Worm (Caenorhabditis elegans) whole organism, L2 larva: ENCODE measurements around the gene W02A2.12.

Experiments used
- C34F6.9 ChIP-seq: fragments of 150-350 bp; optimal IDR thresholded peaks from 2 replicates; lab custom pipeline; 2014; ENCODE audit warnings: missing biosample characterization, missing genetic modification characterization
- F13H6.1 ChIP-seq: sonication (generic microtip); optimal IDR thresholded peaks from 2 replicates; lab custom pipeline; 2016; ENCODE audit warnings: missing genetic modification characterization, missing compliant biosample characterization
- R02D3.7 ChIP-seq: fragments of 150-350 bp; optimal IDR thresholded peaks from 2 replicates; lab custom pipeline; 2014; ENCODE audit warnings: missing biosample characterization, missing genetic modification characterization
- Y55F3AM.14 ChIP-seq: fragments of 200-800 bp; sonication (Bioruptor generic); optimal IDR thresholded peaks from 2 replicates; lab custom pipeline; 2018; ENCODE audit warnings: mild to moderate bottlenecking, missing genetic modification characterization, missing compliant biosample characterization
- ZK546.5 ChIP-seq: sonication (generic microtip); optimal IDR thresholded peaks from 2 replicates; lab custom pipeline; 2017; ENCODE audit warnings: missing biosample characterization, missing genetic modification characterization
- alr-1 ChIP-seq: fragments of 150-350 bp; optimal IDR thresholded peaks from 2 replicates; lab custom pipeline; 2014; ENCODE audit warnings: missing biosample characterization, missing genetic modification characterization
- aly-2 ChIP-seq: fragments of 150-350 bp; optimal IDR thresholded peaks from 2 replicates; lab custom pipeline; 2014; ENCODE audit warnings: missing biosample characterization, missing genetic modification characterization
- ama-1 ChIP-seq: fragments of 150-350 bp; optimal IDR thresholded peaks from 2 replicates; lab custom pipeline; 2018; ENCODE audit warnings: inconsistent platforms
- blmp-1 ChIP-seq: sonication (generic microtip); optimal IDR thresholded peaks from 2 replicates; lab custom pipeline; 2017; ENCODE audit warnings: missing genetic modification characterization, mild to moderate bottlenecking, missing compliant biosample characterization, antibody characterized with exemption, moderate library complexity; ENCODE audit not compliant: insufficient read depth
- ceh-16 ChIP-seq: fragments of 150-350 bp; optimal IDR thresholded peaks from 2 replicates; lab custom pipeline; 2014; ENCODE audit warnings: missing biosample characterization, missing genetic modification characterization
- ceh-82 ChIP-seq: fragments of 150-350 bp; optimal IDR thresholded peaks from 2 replicates; lab custom pipeline; 2014; ENCODE audit warnings: missing biosample characterization, missing genetic modification characterization
- crh-2 ChIP-seq: sonication (generic microtip); optimal IDR thresholded peaks from 2 replicates; lab custom pipeline; 2017; ENCODE audit warnings: missing biosample characterization, missing genetic modification characterization
- dmd-4 ChIP-seq: sonication (generic microtip); optimal IDR thresholded peaks from 2 replicates; lab custom pipeline; 2017; ENCODE audit warnings: missing biosample characterization, missing genetic modification characterization
- egl-27 ChIP-seq: sonication (generic microtip); optimal IDR thresholded peaks from 3 replicates; lab custom pipeline; 2017; ENCODE audit warnings: missing biosample characterization, missing genetic modification reagents, missing genetic modification characterization
- elt-1 ChIP-seq: fragments of 150-350 bp; optimal IDR thresholded peaks from 2 replicates; lab custom pipeline; 2014; ENCODE audit warnings: missing biosample characterization, missing genetic modification characterization
- elt-3 ChIP-seq: sonication (generic microtip); optimal IDR thresholded peaks from 2 replicates; lab custom pipeline; 2017; ENCODE audit warnings: missing biosample characterization, missing genetic modification characterization
- fos-1 ChIP-seq: fragments of 150-350 bp; optimal IDR thresholded peaks from 2 replicates; lab custom pipeline; 2014; ENCODE audit warnings: missing biosample characterization, missing genetic modification characterization
- gmeb-1 ChIP-seq: fragments of 150-350 bp; optimal IDR thresholded peaks from 2 replicates; lab custom pipeline; 2014; ENCODE audit warnings: missing biosample characterization, missing genetic modification characterization
- lin-11 ChIP-seq: fragments of 150-350 bp; sonication (generic microtip); optimal IDR thresholded peaks from 2 replicates; lab custom pipeline; 2014; ENCODE audit warnings: missing biosample characterization, missing genetic modification characterization, inconsistent platforms, mixed read lengths
- lin-13 ChIP-seq: fragments of 150-350 bp; optimal IDR thresholded peaks from 2 replicates; lab custom pipeline; 2014; ENCODE audit warnings: missing biosample characterization, missing genetic modification reagents, missing genetic modification characterization
- lin-39 ChIP-seq: fragments of 150-350 bp; optimal IDR thresholded peaks from 2 replicates; lab custom pipeline; 2014; ENCODE audit warnings: missing biosample characterization, missing genetic modification reagents, missing genetic modification characterization
- lsy-2 ChIP-seq, 2 experiments: fragments of 150-350 bp in 1 of 2; sonication (generic microtip) in 1 of 2; optimal IDR thresholded peaks; 2 replicates each; lab custom pipeline; 2014 to 2017; ENCODE audit warnings: missing biosample characterization in 2 of 2, missing genetic modification characterization in 2 of 2
- mab-5 ChIP-seq: fragments of 150-350 bp; optimal IDR thresholded peaks from 2 replicates; lab custom pipeline; 2014; ENCODE audit warnings: missing biosample characterization, missing genetic modification characterization
- mbf-1 ChIP-seq: sonication (generic microtip); optimal IDR thresholded peaks from 2 replicates; lab custom pipeline; 2017; ENCODE audit warnings: missing biosample characterization, missing genetic modification characterization
- mdl-1 ChIP-seq, 2 experiments: fragments of 150-350 bp in 1 of 2; sonication (generic microtip) in 1 of 2; optimal IDR thresholded peaks; 2 replicates each; lab custom pipeline; 2017; ENCODE audit warnings: missing biosample characterization in 2 of 2, missing genetic modification characterization in 2 of 2
- nhr-10 ChIP-seq: sonication (generic microtip); optimal IDR thresholded peaks from 2 replicates; lab custom pipeline; 2017; ENCODE audit warnings: missing biosample characterization, missing genetic modification characterization
- nhr-11 ChIP-seq: fragments of 150-350 bp; optimal IDR thresholded peaks from 2 replicates; lab custom pipeline; 2014; ENCODE audit warnings: missing biosample characterization, missing genetic modification characterization
- nhr-12 ChIP-seq: fragments of 150-350 bp; optimal IDR thresholded peaks from 2 replicates; lab custom pipeline; 2014; ENCODE audit warnings: missing biosample characterization, missing genetic modification characterization
- nhr-129 ChIP-seq: fragments of 150-350 bp; optimal IDR thresholded peaks from 2 replicates; lab custom pipeline; 2014; ENCODE audit warnings: missing biosample characterization, missing genetic modification characterization
- nhr-21 ChIP-seq: fragments of 150-350 bp; optimal IDR thresholded peaks from 2 replicates; lab custom pipeline; 2014; ENCODE audit warnings: missing biosample characterization, missing genetic modification characterization
- nhr-23 ChIP-seq: fragments of 150-350 bp; optimal IDR thresholded peaks from 2 replicates; lab custom pipeline; 2014; ENCODE audit warnings: missing biosample characterization, missing genetic modification reagents, missing genetic modification characterization
- nhr-237 ChIP-seq: fragments of 150-350 bp; optimal IDR thresholded peaks from 2 replicates; lab custom pipeline; 2014; ENCODE audit warnings: missing biosample characterization, missing genetic modification characterization
- nhr-25 ChIP-seq: fragments of 150-350 bp; sonication (generic microtip); optimal IDR thresholded peaks from 3 replicates; lab custom pipeline; 2014; ENCODE audit warnings: missing biosample characterization, missing genetic modification characterization
- nhr-6 ChIP-seq: fragments of 150-350 bp; optimal IDR thresholded peaks from 2 replicates; lab custom pipeline; 2014; ENCODE audit warnings: missing biosample characterization, missing genetic modification characterization
- nhr-77 ChIP-seq: fragments of 150-350 bp; optimal IDR thresholded peaks from 2 replicates; lab custom pipeline; 2014; ENCODE audit warnings: missing biosample characterization, missing genetic modification characterization
- peb-1 ChIP-seq: fragments of 150-350 bp; optimal IDR thresholded peaks from 2 replicates; lab custom pipeline; 2014; ENCODE audit warnings: missing biosample characterization, missing genetic modification characterization
- sem-4 ChIP-seq: fragments of 150-350 bp; optimal IDR thresholded peaks from 2 replicates; lab custom pipeline; 2014; ENCODE audit warnings: missing biosample characterization, missing genetic modification reagents, missing genetic modification characterization
- skn-1 ChIP-seq: sonication (generic microtip); optimal IDR thresholded peaks from 2 replicates; lab custom pipeline; 2017; ENCODE audit warnings: missing biosample characterization, missing genetic modification characterization
- sma-3 ChIP-seq: sonication (generic microtip); optimal IDR thresholded peaks from 2 replicates; lab custom pipeline; 2016; ENCODE audit warnings: missing genetic modification reagents, missing genetic modification characterization, missing compliant biosample characterization
- sma-9 ChIP-seq, 2 experiments: fragments of 150-350 bp in 1 of 2; sonication (generic microtip) in 1 of 2; optimal IDR thresholded peaks; 2 replicates each; lab custom pipeline; 2014 to 2016; ENCODE audit warnings: missing genetic modification characterization in 2 of 2, mild to moderate bottlenecking in 1 of 2, missing biosample characterization in 1 of 2, missing compliant biosample characterization in 1 of 2, missing genetic modification reagents in 1 of 2, moderate library complexity in 1 of 2
- snpc-4 ChIP-seq: fragments of 150-350 bp; optimal IDR thresholded peaks from 2 replicates; lab custom pipeline; 2014; ENCODE audit warnings: missing biosample characterization, missing genetic modification characterization
- unc-39 ChIP-seq: fragments of 150-350 bp; optimal IDR thresholded peaks from 2 replicates; lab custom pipeline; 2014; ENCODE audit warnings: missing biosample characterization, missing genetic modification characterization
- unc-55 ChIP-seq: fragments of 150-350 bp; sonication (generic microtip); optimal IDR thresholded peaks from 3 replicates; lab custom pipeline; 2014; ENCODE audit warnings: missing biosample characterization, missing genetic modification reagents, missing genetic modification characterization
- unc-62 ChIP-seq: fragments of 150-350 bp; optimal IDR thresholded peaks from 2 replicates; lab custom pipeline; 2014; ENCODE audit warnings: missing biosample characterization, missing genetic modification reagents, missing genetic modification characterization
- zag-1 ChIP-seq: fragments of 150-350 bp; optimal IDR thresholded peaks from 2 replicates; lab custom pipeline; 2014; ENCODE audit warnings: missing biosample characterization, missing genetic modification characterization
- ztf-1 ChIP-seq: fragments of 200-800 bp; sonication (Bioruptor generic); conservative IDR thresholded peaks from 2 replicates; pipeline ENCODE4 v1.3.6; 2022; ENCODE audit warnings: missing genetic modification characterization, missing compliant biosample characterization
- ztf-11 ChIP-seq: sonication (generic microtip); optimal IDR thresholded peaks from 2 replicates; lab custom pipeline; 2017; ENCODE audit warnings: missing biosample characterization, missing genetic modification characterization
- ztf-4 ChIP-seq: fragments of 150-350 bp; optimal IDR thresholded peaks from 2 replicates; lab custom pipeline; 2014; ENCODE audit warnings: missing biosample characterization, missing genetic modification characterization

W02A2.12 gene

DNA sequence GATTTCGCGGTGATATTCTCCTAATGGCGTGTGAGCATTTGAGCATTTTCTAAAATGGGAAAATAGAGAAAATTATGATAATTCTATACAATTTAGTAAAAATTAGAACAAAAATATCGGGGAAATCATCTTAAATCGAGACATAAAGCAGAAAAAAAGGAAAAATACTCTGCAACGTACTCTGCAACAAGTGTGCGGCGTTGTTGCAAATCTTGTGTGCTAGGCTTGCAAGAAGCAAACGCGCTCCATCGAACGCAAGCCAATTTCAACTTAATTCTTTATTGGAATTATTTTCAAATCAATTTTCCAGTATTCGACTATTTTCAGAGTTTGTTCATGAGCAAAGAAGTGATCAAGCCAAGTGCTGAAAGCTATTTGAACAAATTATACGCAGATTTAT, 37.4 kb upstream of the W02A2.12 start, which contains the start of the genes Y62E10A.20, Y62E10A.23 and mdt-9:
Gene Y62E10A.20, minus strand, starts transcription at position 49 of the 400 bp plus-strand sequence.
Gene Y62E10A.23, plus strand, starts transcription at position 282 of the 400 bp plus-strand sequence.
Gene mdt-9, plus strand, starts transcription at position 338 of the 400 bp plus-strand sequence.
- TF ChIP-seq dmd-4 (tag; lab: Kevin White, UChicago) (no peak), snpc-4 (peak; percentile 78), mdl-1 (tag; optimal IDR thresholded peaks at IDR 0.05; lab: Kevin White, UChicago) (no peak), ztf-4 (tag; lab: Kevin White, UChicago) (peak; percentile 56), elt-3 (tag; lab: Kevin White, UChicago) (no peak), gmeb-1 (peak; percentile 79), mbf-1 (tag; lab: Kevin White, UChicago) (no peak), mab-5 (peak; percentile 67), egl-27 (tag; lab: Kevin White, UChicago) (peak; percentile 50), nhr-10 (no peak), nhr-11 (tag; lab: Kevin White, UChicago) (no peak), ceh-82 (tag; lab: Kevin White, UChicago) (no peak), sem-4 (tag; lab: Kevin White, UChicago) (peak; percentile 68), lsy-2 (tag; optimal IDR thresholded peaks at IDR 0.05; lab: Kevin White, UChicago) (peak; percentile 45 to 86), nhr-237 (tag; lab: Kevin White, UChicago) (no peak), nhr-12 (tag; lab: Kevin White, UChicago) (no peak), nhr-25 (tag; lab: Kevin White, UChicago) (peak; percentile 76), elt-1 (tag; lab: Kevin White, UChicago) (no peak), fos-1 (tag; lab: Kevin White, UChicago) (peak; percentile 32), nhr-6 (peak; percentile 51), ZK546.5 (tag; lab: Kevin White, UChicago) (no peak), blmp-1 (tag; lab: Kevin White, UChicago) (no peak), ceh-16 (tag; lab: Kevin White, UChicago) (no peak), unc-62 (no peak), zag-1 (tag; lab: Kevin White, UChicago) (no peak), nhr-23 (tag; lab: Kevin White, UChicago) (no peak), skn-1 (tag; lab: Kevin White, UChicago) (no peak), aly-2 (tag; lab: Kevin White, UChicago) (no peak), peb-1 (tag; lab: Kevin White, UChicago) (no peak), unc-55 (GFP tag; lab: Kevin White, UChicago) (peak; percentile 95), F13H6.1 (tag; lab: Kevin White, UChicago) (peak; percentile 51), lin-13 (peak; percentile 78), alr-1 (tag; lab: Kevin White, UChicago) (peak; percentile 36), R02D3.7 (tag; lab: Kevin White, UChicago) (no peak), nhr-21 (tag; lab: Kevin White, UChicago) (peak; percentile 58), ztf-11 (tag; lab: Kevin White, UChicago) (no peak), nhr-129 (tag; lab: Kevin White, UChicago) (peak; percentile 98), lin-39 (tag; lab: Kevin White, UChicago) (no peak), sma-9 (GFP tag; optimal IDR thresholded peaks at IDR 0.05; lab: Kevin White, UChicago) (peak; percentile 71), sma-9 (tag; optimal IDR thresholded peaks at IDR 0.05; lab: Kevin White, UChicago) (no peak), Y55F3AM.14 (GFP tag; lab: Kevin White, UChicago) (no peak), C34F6.9 (peak; percentile 80), ama-1 (lab: Kevin White, UChicago) (no peak), sma-3 (GFP tag; lab: Kevin White, UChicago) (peak; percentile 58), lin-11 (tag; lab: Kevin White, UChicago) (peak; percentile 73), crh-2 (tag; lab: Kevin White, UChicago) (peak; percentile 86), unc-39 (tag; lab: Kevin White, UChicago) (no peak), ztf-1 (GFP tag; lab: Robert Waterston, UW) (no peak), nhr-77 (tag; lab: Kevin White, UChicago) (no peak)
